Worm (Caenorhabditis elegans) whole organism, young adult: ENCODE results near the gene svh-11.
A peak's percentile ranks its signal among the peaks of the same experiment; 100 is the strongest.

Experiments used
- B0035.1 ChIP-seq: sonication (generic microtip); optimal IDR thresholded peaks from 2 replicates; lab custom pipeline; 2016; ENCODE audit warnings: missing genetic modification characterization, mild to moderate bottlenecking, missing compliant biosample characterization, missing genotype, missing genetic modification reagents
- D2030.7 ChIP-seq: fragments of 200-800 bp; sonication (Bioruptor generic); IDR thresholded peaks from 2 replicates; pipeline ENCODE4 v1.3.6; 2022; ENCODE audit warnings: missing genetic modification reagents, missing genetic modification characterization, missing compliant biosample characterization
- F10E7.11 ChIP-seq: sonication (generic microtip); optimal IDR thresholded peaks from 2 replicates; lab custom pipeline; 2017; ENCODE audit warnings: mild to moderate bottlenecking, missing genetic modification characterization, moderate library complexity, missing compliant biosample characterization
- F23B12.7 ChIP-seq: sonication (generic microtip); optimal IDR thresholded peaks from 2 replicates; lab custom pipeline; 2017; ENCODE audit warnings: missing genetic modification characterization, mild to moderate bottlenecking, missing compliant biosample characterization, antibody characterized with exemption, moderate library complexity; ENCODE audit not compliant: insufficient read depth
- F37B4.10 ChIP-seq: fragments of 200-800 bp; sonication (Bioruptor generic); IDR thresholded peaks from 2 replicates; pipeline ENCODE4 v1.3.6; 2022; ENCODE audit warnings: missing genetic modification characterization, missing compliant biosample characterization
- F57C9.4 ChIP-seq: sonication (generic microtip); optimal IDR thresholded peaks from 2 replicates; lab custom pipeline; 2017; ENCODE audit warnings: mild to moderate bottlenecking, missing genetic modification characterization, missing compliant biosample characterization
- T07F8.4 ChIP-seq: sonication (generic microtip); optimal IDR thresholded peaks from 2 replicates; lab custom pipeline; 2016; ENCODE audit warnings: mild to moderate bottlenecking, missing genetic modification characterization, moderate library complexity, missing compliant biosample characterization
- T26A5.8 ChIP-seq: sonication (generic microtip); optimal IDR thresholded peaks from 2 replicates; lab custom pipeline; 2016; ENCODE audit warnings: missing genetic modification characterization, missing compliant biosample characterization
- Y95B8A.8 ChIP-seq: fragments of 200-800 bp; sonication (Bioruptor generic); IDR thresholded peaks from 2 replicates; pipeline ENCODE4 v1.3.6; 2022; ENCODE audit warnings: missing genetic modification reagents, missing genetic modification characterization, missing compliant biosample characterization
- ama-1 ChIP-seq, 3 experiments: fragments of 150-350 bp in 1 of 3; sonication (generic microtip) in 2 of 3; optimal IDR thresholded peaks; 2 replicates each; lab custom pipeline; 2014 to 2018; ENCODE audit warnings: missing biosample characterization in 2 of 3, missing genetic modification characterization in 2 of 3, missing genetic modification reagents in 2 of 3
- ceh-27 ChIP-seq: fragments of 200-800 bp; sonication (Bioruptor generic); optimal IDR thresholded peaks from 2 replicates; lab custom pipeline; 2018; ENCODE audit warnings: mild to moderate bottlenecking, missing genetic modification characterization, moderate library complexity, missing compliant biosample characterization
- die-1 ChIP-seq: sonication (generic microtip); optimal IDR thresholded peaks from 2 replicates; lab custom pipeline; 2016; ENCODE audit warnings: missing genotype, mild to moderate bottlenecking, missing genetic modification characterization, missing compliant biosample characterization
- dox-1 ChIP-seq: fragments of 200-800 bp; sonication (Bioruptor generic); IDR thresholded peaks from 2 replicates; pipeline ENCODE4 v1.3.6; 2022; ENCODE audit warnings: missing genetic modification reagents, missing genetic modification characterization, missing compliant biosample characterization
- egl-18 ChIP-seq: fragments of 200-800 bp; sonication (Bioruptor generic); IDR thresholded peaks from 2 replicates; pipeline ENCODE4 v1.3.6; 2022; ENCODE audit warnings: missing genetic modification reagents, missing genetic modification characterization, missing compliant biosample characterization
- egrh-3 ChIP-seq: fragments of 200-800 bp; sonication (Bioruptor generic); IDR thresholded peaks from 2 replicates; pipeline ENCODE4 v1.3.6; 2022; ENCODE audit warnings: missing genetic modification reagents, missing genetic modification characterization, missing compliant biosample characterization
- gei-17 ChIP-seq: fragments of 200-800 bp; sonication (Bioruptor generic); optimal IDR thresholded peaks from 2 replicates; lab custom pipeline; 2018; ENCODE audit warnings: mild to moderate bottlenecking, missing genetic modification characterization, missing compliant biosample characterization
- hmg-20 ChIP-seq: fragments of 200-800 bp; sonication (Bioruptor generic); IDR thresholded peaks from 2 replicates; pipeline ENCODE4 v1.3.6; 2022; ENCODE audit warnings: missing genetic modification reagents, missing genetic modification characterization, missing compliant biosample characterization
- lag-1 ChIP-seq: fragments of 200-800 bp; sonication (Bioruptor generic); IDR thresholded peaks from 2 replicates; pipeline ENCODE4 v1.3.6; 2022; ENCODE audit warnings: missing genetic modification reagents, missing genetic modification characterization, missing compliant biosample characterization
- let-607 ChIP-seq, 2 experiments: fragments of 200-800 bp in 1 of 2; sonication (Bioruptor generic) in 1 of 2; sonication (generic microtip) in 1 of 2; optimal IDR thresholded peaks; 2 replicates each; lab custom pipeline; 2016 to 2018; ENCODE audit warnings: mild to moderate bottlenecking in 2 of 2, missing compliant biosample characterization in 2 of 2, missing genetic modification characterization in 2 of 2, moderate library complexity in 2 of 2, missing genotype in 1 of 2
- lin-26 ChIP-seq: fragments of 200-800 bp; sonication (Bioruptor generic); IDR thresholded peaks from 2 replicates; pipeline ENCODE4 v1.3.6; 2022; ENCODE audit warnings: missing genetic modification reagents, missing genetic modification characterization, missing compliant biosample characterization
- lin-40 ChIP-seq: sonication (generic microtip); optimal IDR thresholded peaks from 2 replicates; lab custom pipeline; 2016; ENCODE audit warnings: missing genetic modification characterization, mild to moderate bottlenecking, missing compliant biosample characterization, missing genotype, missing genetic modification reagents
- lsl-1 ChIP-seq: fragments of 200-800 bp; sonication (Bioruptor generic); optimal IDR thresholded peaks from 2 replicates; lab custom pipeline; 2018; ENCODE audit warnings: mild to moderate bottlenecking, missing genetic modification characterization, moderate library complexity, missing compliant biosample characterization
- mxl-1 ChIP-seq: sonication (generic microtip); optimal IDR thresholded peaks from 2 replicates; lab custom pipeline; 2016; ENCODE audit warnings: missing genetic modification characterization, missing compliant biosample characterization
- nfya-1 ChIP-seq: sonication (generic microtip); optimal IDR thresholded peaks from 2 replicates; lab custom pipeline; 2017; ENCODE audit warnings: antibody characterized with exemption, missing compliant biosample characterization, missing genetic modification characterization, borderline replicate concordance; ENCODE audit not compliant: insufficient read depth
- nhr-27 ChIP-seq: fragments of 200-800 bp; sonication (Bioruptor generic); optimal IDR thresholded peaks from 2 replicates; lab custom pipeline; 2018; ENCODE audit warnings: mild to moderate bottlenecking, missing genetic modification characterization, moderate library complexity, missing compliant biosample characterization
- pbrm-1 ChIP-seq: fragments of 200-800 bp; sonication (Bioruptor generic); IDR thresholded peaks from 2 replicates; pipeline ENCODE4 v1.3.6; 2022; ENCODE audit warnings: missing genetic modification reagents, missing genetic modification characterization, missing compliant biosample characterization
- rec-8 ChIP-seq, 2 experiments: sonication (generic microtip); optimal IDR thresholded peaks; 2 replicates each; lab custom pipeline; 2016; ENCODE audit warnings: mild to moderate bottlenecking in 2 of 2, missing genetic modification characterization in 2 of 2, missing genetic modification reagents in 2 of 2, missing genotype in 2 of 2, missing biosample characterization in 1 of 2, missing compliant biosample characterization in 1 of 2, moderate library complexity in 1 of 2
- snpc-4 ChIP-seq, 5 experiments: fragments of 150-350 bp in 1 of 5; sonication (generic microtip) in 4 of 5; optimal IDR thresholded peaks; 2 replicates each; lab custom pipeline; 2014 to 2018; ENCODE audit warnings: missing genetic modification characterization in 5 of 5, missing biosample characterization in 3 of 5, antibody characterized with exemption in 2 of 5, mild to moderate bottlenecking in 2 of 5, missing compliant biosample characterization in 2 of 5, missing genotype in 2 of 5, moderate library complexity in 2 of 5, missing genetic modification reagents in 1 of 5
- tbx-9 ChIP-seq: sonication (generic microtip); optimal IDR thresholded peaks from 2 replicates; lab custom pipeline; 2016; ENCODE audit warnings: borderline replicate concordance, missing genetic modification characterization, inconsistent platforms, missing compliant biosample characterization
- zfh-2 ChIP-seq: fragments of 200-800 bp; sonication (Bioruptor generic); conservative IDR thresholded peaks from 2 replicates; pipeline ENCODE4 v1.3.6; 2022; ENCODE audit warnings: missing genetic modification reagents, missing genetic modification characterization, missing compliant biosample characterization
- ztf-28 ChIP-seq: fragments of 200-800 bp; sonication (Bioruptor generic); IDR thresholded peaks from 2 replicates; pipeline ENCODE4 v1.3.6; 2022; ENCODE audit warnings: missing genetic modification reagents, missing genetic modification characterization, missing compliant biosample characterization
- ztf-3 ChIP-seq: fragments of 200-800 bp; sonication (Bioruptor generic); optimal IDR thresholded peaks from 2 replicates; lab custom pipeline; 2018; ENCODE audit warnings: mild to moderate bottlenecking, missing genetic modification characterization, missing compliant biosample characterization
- ztf-6 ChIP-seq: fragments of 200-800 bp; sonication (Bioruptor generic); IDR thresholded peaks from 2 replicates; pipeline ENCODE4 v1.3.6; 2022; ENCODE audit warnings: missing genetic modification reagents, missing genetic modification characterization, missing compliant biosample characterization

The svh-11 gene

ce11 chrV:2185486-2185885 is 21.4 kb upstream of the svh-11 start:
- no peak for TF ChIP-seq dox-1 (GFP tag; lab: Robert Waterston, UW)
- TF ChIP-seq Y95B8A.8 = no peak
- 0 out of 2 replicates have a peak, but pooled peaks have one; percentile 47 for TF ChIP-seq F37B4.10 (GFP tag; lab: Robert Waterston, UW)
- TF ChIP-seq lin-26 (GFP tag; lab: Robert Waterston, UW) = no peak
- TF ChIP-seq ztf-6 (GFP tag; lab: Robert Waterston, UW) = no peak
- 0 out of 2 replicates have a peak, but pooled peaks have one; percentile 44 for TF ChIP-seq zfh-2

- TF ChIP-seq tbx-9 (tag; lab: Kevin White, UChicago) (no peak), hmg-20 (GFP tag; lab: Robert Waterston, UW) (no peak), rec-8 (tag; optimal IDR thresholded peaks at IDR 0.05; lab: Kevin White, UChicago) (no peak), egl-18 (GFP tag; lab: Robert Waterston, UW) (no peak), ama-1 (optimal IDR thresholded peaks at IDR 0.05; lab: Kevin White, UChicago) (no peak), ama-1 (GFP tag; optimal IDR thresholded peaks at IDR 0.05; lab: Kevin White, UChicago) (no peak), pbrm-1 (GFP tag; lab: Robert Waterston, UW) (no peak), die-1 (no peak), T26A5.8 (tag; lab: Kevin White, UChicago) (no peak), F10E7.11 (tag; lab: Kevin White, UChicago) (no peak), mxl-1 (tag; lab: Kevin White, UChicago) (no peak), F23B12.7 (tag; lab: Kevin White, UChicago) (no peak), nfya-1 (tag; lab: Kevin White, UChicago) (no peak), lsl-1 (no peak), gei-17 (GFP tag; lab: Kevin White, UChicago) (no peak), lin-40 (no peak), ztf-3 (GFP tag; lab: Kevin White, UChicago) (no peak), F57C9.4 (tag; lab: Kevin White, UChicago) (no peak), lag-1 (GFP tag; lab: Robert Waterston, UW) (no peak), nhr-27 (tag; lab: Kevin White, UChicago) (no peak), ceh-27 (GFP tag; lab: Kevin White, UChicago) (no peak)
These were observed 19.0 kb upstream of the svh-11 start, which contains the start of gene Y5H2B.3 for ce11 chrV:2187864-2188345. Gene Y5H2B.3 (plus strand): TSS chrV:2188295.

ce11 chrV:2190383-2190782 is 16.5 kb upstream of the svh-11 start:
- TF ChIP-seq ztf-28 (GFP tag; lab: Robert Waterston, UW) (0 out of 2 replicates have a peak, but pooled peaks have one; percentile 40), zfh-2 (peak; percentile 94), snpc-4 (GFP tag; optimal IDR thresholded peaks at IDR 0.05; lab: Kevin White, UChicago) (no peak), snpc-4 (tag; optimal IDR thresholded peaks at IDR 0.05; lab: Kevin White, UChicago) (peak in 1 of 4 experiments; percentile 29), let-607 (tag; optimal IDR thresholded peaks at IDR 0.05; lab: Kevin White, UChicago) (no peak), egrh-3 (GFP tag; lab: Robert Waterston, UW) (peak; percentile 55; the same call in 1 of the 2 replicates)
- TF ChIP-seq, all 124 proteins: peak for 4

- TF ChIP-seq D2030.7 (GFP tag; lab: Robert Waterston, UW) (no peak), T07F8.4 (tag; lab: Kevin White, UChicago) (no peak), B0035.1 (no peak), die-1 (no peak)
These were observed 15.8 kb upstream of the svh-11 start, which contains the start of gene srbc-42 for ce11 chrV:2191122-2191521. Gene srbc-42 (minus strand): TSS chrV:2191222.
